Fruit fly (Drosophila melanogaster) whole organism, adult: ENCODE results near the gene rtet.

ENCODE experiments used
- CG11617 ChIP-seq: fragments of 200-800 bp; sonication (Bioruptor generic); optimal IDR thresholded peaks from 2 replicates; lab custom pipeline; 2017; ENCODE audit warnings: mild to moderate bottlenecking, missing biosample characterization, missing genetic modification reagents, missing genetic modification characterization
- CG12768 ChIP-seq: fragments of 200-800 bp; sonication (Bioruptor generic); optimal IDR thresholded peaks from 2 replicates; lab custom pipeline; 2017; ENCODE audit warnings: missing biosample characterization, missing genetic modification characterization, mild to moderate bottlenecking, moderate library complexity, missing genetic modification reagents
- CG14711 ChIP-seq: fragments of 200-800 bp; sonication (Bioruptor generic); optimal IDR thresholded peaks from 2 replicates; lab custom pipeline; 2018; ENCODE audit warnings: missing biosample characterization, mild to moderate bottlenecking, missing genetic modification characterization, moderate library complexity
- CG1620 ChIP-seq: fragments of 200-800 bp; sonication (Bioruptor generic); optimal IDR thresholded peaks from 2 replicates; lab custom pipeline; 2016; ENCODE audit warnings: missing biosample characterization, missing genetic modification characterization
- CG33017 ChIP-seq: fragments of 200-800 bp; sonication (Bioruptor generic); optimal IDR thresholded peaks from 2 replicates; lab custom pipeline; 2018; ENCODE audit warnings: missing biosample characterization, mild to moderate bottlenecking, missing genetic modification characterization, moderate library complexity
- CG7045 ChIP-seq: fragments of 200-800 bp; sonication (Bioruptor generic); optimal IDR thresholded peaks from 2 replicates; lab custom pipeline; 2017; ENCODE audit warnings: missing biosample characterization, mild to moderate bottlenecking, missing genetic modification characterization
- CG7101 ChIP-seq: fragments of 200-800 bp; sonication (Bioruptor generic); optimal IDR thresholded peaks from 2 replicates; lab custom pipeline; 2018; ENCODE audit warnings: missing biosample characterization, mild to moderate bottlenecking, missing genetic modification characterization, moderate library complexity
- Hr96 ChIP-seq: fragments of 200-800 bp; sonication (Bioruptor generic); optimal IDR thresholded peaks from 2 replicates; lab custom pipeline; 2016; ENCODE audit warnings: missing biosample characterization, missing genetic modification characterization
- Mnt ChIP-seq: fragments of 200-800 bp; sonication (Bioruptor generic); optimal IDR thresholded peaks from 2 replicates; lab custom pipeline; 2016; ENCODE audit warnings: missing biosample characterization, mild to moderate bottlenecking, missing genetic modification characterization
- cic ChIP-seq: fragments of 200-800 bp; sonication (Bioruptor generic); optimal IDR thresholded peaks from 2 replicates; lab custom pipeline; 2017; ENCODE audit warnings: missing biosample characterization, mild to moderate bottlenecking, missing genetic modification characterization, moderate library complexity
- cnc ChIP-seq, 2 experiments: fragments of >200 bp; optimal IDR thresholded peaks; 2 replicates each; lab custom pipeline; 2017
- kay ChIP-seq: fragments of 200-800 bp; sonication (Bioruptor generic); peaks from one replicate; lab custom pipeline; 2016; ENCODE audit warnings: missing biosample characterization, missing genetic modification characterization, borderline replicate concordance
- pad ChIP-seq: fragments of 200-800 bp; sonication (Bioruptor generic); optimal IDR thresholded peaks from 3 replicates; lab custom pipeline; 2017; ENCODE audit warnings: missing biosample characterization, missing genetic modification characterization, mild to moderate bottlenecking, moderate library complexity, missing genetic modification reagents
- toe ChIP-seq: fragments of 200-800 bp; sonication (Bioruptor generic); optimal IDR thresholded peaks from 2 replicates; lab custom pipeline; 2016; ENCODE audit warnings: missing biosample characterization, missing genetic modification characterization

- TF ChIP-seq kay (GFP tag; lab: Kevin White, UChicago), result no peak
- peak; percentile 85 for TF ChIP-seq Mnt
- peak; percentile 95 for TF ChIP-seq toe
- peak; percentile 78 for TF ChIP-seq cic (GFP tag; lab: Kevin White, UChicago)
- peak; percentile 92 for TF ChIP-seq CG11617 (GFP tag; lab: Kevin White, UChicago)
- TF ChIP-seq CG12768, result peak; percentile 92
- peak; percentile 86 for TF ChIP-seq CG7101
- TF ChIP-seq cnc (optimal IDR thresholded peaks at IDR 0.05; lab: Kevin White, UChicago), result no peak
- peak; percentile 90 for TF ChIP-seq CG7045 (GFP tag; lab: Kevin White, UChicago)
- TF ChIP-seq CG33017 (tag; lab: Kevin White, UChicago), result peak; percentile 12
- TF ChIP-seq CG14711 (tag; lab: Kevin White, UChicago), result peak; percentile 82
- TF ChIP-seq Hr96, result no peak
- TF ChIP-seq CG1620 (GFP tag; lab: Kevin White, UChicago), result peak; percentile 85
- peak; percentile 75 for TF ChIP-seq pad (GFP tag; lab: Kevin White, UChicago)
These were observed 10.6 kb upstream of the rtet start, which contains the start of gene RhoGAP93B for dm6 chr3R:21097631-21098117.
